Worm (Caenorhabditis elegans): Measurements from ENCODE around the gene C14B1.3.

C14B1.3 gene

DNA sequence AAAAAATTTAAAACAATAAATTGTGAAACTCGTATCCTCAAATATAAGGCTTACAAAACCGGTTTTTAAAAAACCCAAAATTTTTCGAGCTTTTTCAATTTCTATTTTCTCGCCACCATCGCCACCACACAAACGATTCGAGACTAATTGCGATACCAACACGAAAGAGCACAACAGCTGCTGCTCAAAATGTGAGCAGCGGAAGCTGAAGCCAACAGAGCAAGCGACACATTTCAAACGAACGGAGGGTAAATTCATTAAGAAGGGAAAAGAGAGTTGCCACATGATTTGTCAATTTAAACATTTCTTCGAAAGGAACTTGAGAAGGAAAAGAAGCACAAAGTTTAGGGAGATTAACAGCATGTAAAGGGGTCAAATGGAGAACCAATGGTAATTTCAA lies 24.3 kb upstream of the C14B1.3 start:
- TF ChIP-seq lin-39 (tag; optimal IDR thresholded peaks at IDR 0.05) (peak; percentile 36), elt-3 (tag; optimal IDR thresholded peaks at IDR 0.05) (no peak)

DNA sequence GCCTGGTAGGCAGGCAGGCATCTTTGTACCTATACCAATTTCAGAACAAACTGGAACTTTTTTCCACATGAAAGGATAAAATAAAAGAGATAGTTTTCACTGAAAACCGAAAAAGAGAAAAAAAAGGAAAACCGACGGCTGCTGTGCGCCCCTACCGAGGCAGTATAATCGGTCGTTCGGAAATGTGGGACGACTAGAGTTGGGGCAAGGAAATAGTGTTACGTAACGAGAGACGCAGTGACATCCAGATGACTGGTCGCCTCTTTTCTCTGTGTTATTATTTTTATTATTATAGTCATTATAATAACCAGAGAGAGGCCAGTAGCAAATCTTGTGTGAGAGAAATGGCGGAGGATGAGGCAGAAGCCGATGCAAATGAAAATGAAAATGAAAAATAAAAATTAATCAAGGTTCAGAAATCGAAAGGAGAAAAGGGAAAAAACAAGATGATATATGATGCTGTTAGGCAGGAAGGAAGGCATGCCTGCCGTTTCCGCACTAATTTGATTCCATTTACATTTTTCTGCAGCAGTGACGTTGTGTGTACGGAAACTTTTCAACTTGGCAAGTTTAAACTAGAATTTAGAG lies 21.9 kb upstream of the C14B1.3 start:
- TF ChIP-seq egl-5 (tag; optimal IDR thresholded peaks at IDR 0.05) = no peak
- TF ChIP-seq aly-2 (tag; optimal IDR thresholded peaks at IDR 0.05) = no peak
- TF ChIP-seq nfya-1 (tag; optimal IDR thresholded peaks at IDR 0.05; ENCODE audit: insufficient read depth) = peak; percentile 32
- TF ChIP-seq ceh-9 (tag; optimal IDR thresholded peaks at IDR 0.05) = no peak
- TF ChIP-seq hmg-11 (tag; optimal IDR thresholded peaks at IDR 0.05) = peak; percentile 29
- TF ChIP-seq egl-27 (tag; optimal IDR thresholded peaks at IDR 0.05) = no peak
- TF ChIP-seq nhr-23 (tag; optimal IDR thresholded peaks at IDR 0.05) = peak; percentile 23
- TF ChIP-seq ceh-16 (tag; optimal IDR thresholded peaks at IDR 0.05) = no peak
- no peak for TF ChIP-seq elt-2 (tag; optimal IDR thresholded peaks at IDR 0.05)
- no peak for TF ChIP-seq jun-1 (tag; optimal IDR thresholded peaks at IDR 0.05)
- TF ChIP-seq fkh-10 (GFP tag; optimal IDR thresholded peaks at IDR 0.05) = no peak

- TF ChIP-seq nhr-12 (tag; optimal IDR thresholded peaks at IDR 0.05) = no peak
- no peak for TF ChIP-seq elt-2 (tag; optimal IDR thresholded peaks at IDR 0.05)
- peak; percentile 87 for TF ChIP-seq nfya-1 (tag; optimal IDR thresholded peaks at IDR 0.05; ENCODE audit: insufficient read depth)
- TF ChIP-seq zag-1 (tag; optimal IDR thresholded peaks at IDR 0.05) = no peak
These were observed 20.4 kb upstream of the C14B1.3 start for ce11 chrIII:3682869-3683403.

- no peak for TF ChIP-seq ceh-16 (tag; optimal IDR thresholded peaks at IDR 0.05)
- TF ChIP-seq mdl-1 (tag; optimal IDR thresholded peaks at IDR 0.05) = no peak
- no peak for TF ChIP-seq nfya-1 (tag; optimal IDR thresholded peaks at IDR 0.05; ENCODE audit: insufficient read depth)
- TF ChIP-seq lin-39 (tag; optimal IDR thresholded peaks at IDR 0.05) = no peak
- no peak for TF ChIP-seq ama-1 (optimal IDR thresholded peaks at IDR 0.05)
- no peak for TF ChIP-seq nhr-67 (tag; optimal IDR thresholded peaks at IDR 0.05)
- no peak for TF ChIP-seq nhr-43 (tag; optimal IDR thresholded peaks at IDR 0.05; ENCODE audit: poor library complexity, severe bottlenecking)
- TF ChIP-seq zag-1 (tag; optimal IDR thresholded peaks at IDR 0.05) = no peak
- TF ChIP-seq elt-1 (tag; optimal IDR thresholded peaks at IDR 0.05) = no peak
- no peak for TF ChIP-seq ceh-9 (tag; optimal IDR thresholded peaks at IDR 0.05)
- no peak for TF ChIP-seq ztf-4 (tag; optimal IDR thresholded peaks at IDR 0.05)
- TF ChIP-seq skn-1 (tag; optimal IDR thresholded peaks at IDR 0.05) = no peak
- no peak for TF ChIP-seq fos-1 (tag; optimal IDR thresholded peaks at IDR 0.05)
- no peak for TF ChIP-seq nhr-12 (tag; optimal IDR thresholded peaks at IDR 0.05)
- TF ChIP-seq sea-2 (GFP tag; optimal IDR thresholded peaks at IDR 0.05) = no peak
These were observed 10.8 kb upstream of the C14B1.3 start for ce11 chrIII:3692516-3692915.

DNA sequence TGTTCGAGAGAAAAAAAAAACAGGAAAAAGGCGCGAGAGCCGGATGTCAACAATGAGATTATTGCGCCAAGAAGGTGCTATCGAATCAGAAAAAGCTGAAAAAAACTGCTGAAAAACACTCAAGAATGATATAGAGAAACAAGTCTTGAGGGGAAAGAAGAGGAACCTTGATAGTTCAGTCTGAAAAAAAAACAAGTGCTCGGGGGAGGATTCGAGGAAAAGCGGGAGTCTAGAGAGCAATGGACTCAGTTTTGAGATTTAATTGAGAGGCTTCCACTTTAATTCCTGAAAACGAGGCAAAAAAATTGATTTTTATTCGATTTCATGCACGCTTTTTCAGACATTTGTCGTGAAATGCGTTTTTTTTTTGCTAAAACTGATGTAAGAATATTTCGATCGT lies 8.8 kb upstream of the C14B1.3 start, which contains the start of gene npr-15:
TSS of gene npr-15 (minus strand) at position 101 of the 400 bp plus-strand sequence.
- no peak for TF ChIP-seq ZK546.5 (tag; optimal IDR thresholded peaks at IDR 0.05)

DNA sequence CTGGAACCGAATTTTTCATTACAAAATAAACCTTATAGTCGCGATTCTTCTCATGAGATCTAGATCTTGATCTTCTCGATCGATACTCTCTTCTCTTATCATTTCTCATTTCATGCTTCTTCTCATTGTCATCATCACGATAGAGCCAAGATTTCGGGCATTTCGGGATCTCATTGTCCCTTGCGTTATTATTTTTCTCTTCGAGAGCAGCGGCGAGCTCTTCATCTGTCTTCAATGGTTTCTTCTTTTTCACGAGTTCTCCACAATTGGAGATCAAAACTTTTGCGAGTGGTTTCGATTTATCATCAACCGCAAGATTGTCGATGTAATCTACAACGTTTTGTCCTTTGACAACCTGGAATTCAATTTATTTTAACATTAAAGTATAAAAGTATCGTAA lies 5.0 kb upstream of the C14B1.3 start:
- TF ChIP-seq zag-1 (tag; optimal IDR thresholded peaks at IDR 0.05) (no peak), ztf-11 (tag; optimal IDR thresholded peaks at IDR 0.05) (no peak), nfya-1 (tag; optimal IDR thresholded peaks at IDR 0.05; ENCODE audit: insufficient read depth) (no peak), ceh-28 (tag; optimal IDR thresholded peaks at IDR 0.05) (no peak)

DNA sequence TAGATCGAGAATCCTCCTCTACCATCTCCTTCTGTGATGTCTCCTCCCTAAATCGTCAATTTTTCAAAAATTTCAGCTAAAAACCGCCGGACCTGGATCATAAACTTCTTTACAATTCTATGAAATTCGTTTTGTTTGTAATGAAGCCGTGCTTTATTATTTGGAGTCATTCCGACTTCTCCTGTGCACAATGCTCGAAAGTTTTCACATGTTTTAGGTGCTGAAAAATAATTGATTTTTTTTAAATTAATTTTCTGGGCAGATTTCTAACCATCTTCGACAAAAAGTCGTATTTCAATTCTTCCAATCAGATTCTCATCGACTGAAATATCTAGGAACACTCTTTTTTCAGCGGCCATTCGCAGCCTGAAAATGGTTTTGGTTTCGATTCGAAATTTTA lies 4.1 kb upstream of the C14B1.3 start, which contains the start of gene cyn-9:
TSS of gene cyn-9 (minus strand) at position 366 of the 400 bp plus-strand sequence.
- TF ChIP-seq ztf-11 (tag; optimal IDR thresholded peaks at IDR 0.05) (no peak), nhr-43 (tag; optimal IDR thresholded peaks at IDR 0.05; ENCODE audit: poor library complexity, severe bottlenecking) (peak; percentile 26), ceh-28 (tag; optimal IDR thresholded peaks at IDR 0.05) (peak; percentile 25), nhr-23 (tag; optimal IDR thresholded peaks at IDR 0.05) (peak; percentile 54)

Data from whole organism, L3 larva.